Worm (Caenorhabditis elegans) whole organism, midembryonic: ENCODE measurements around the gene C49A9.1.
A peak's percentile ranks its signal among the peaks of the same experiment; 100 is the strongest.

ENCODE experiments used
- T22C8.4 ChIP-seq: fragments of 200-800 bp; sonication (Bioruptor generic); IDR thresholded peaks from 2 replicates; pipeline ENCODE4 v1.3.6; 2022; ENCODE audit warnings: missing genetic modification characterization, missing compliant biosample characterization
- cog-1 ChIP-seq: sonication (generic microtip); optimal IDR thresholded peaks from 2 replicates; lab custom pipeline; 2016; ENCODE audit warnings: missing genetic modification characterization, missing compliant biosample characterization
- flt-1 ChIP-seq: fragments of 200-800 bp; sonication (Bioruptor generic); IDR thresholded peaks from 2 replicates; pipeline ENCODE4 v1.3.6; 2022; ENCODE audit warnings: missing genetic modification characterization, missing compliant biosample characterization
- klf-2 ChIP-seq: fragments of 200-800 bp; sonication (Bioruptor generic); conservative IDR thresholded peaks from 2 replicates; pipeline ENCODE4 v1.3.6; 2022; ENCODE audit warnings: missing genetic modification reagents, missing genetic modification characterization, missing compliant biosample characterization
- med-1 ChIP-seq: sonication (generic microtip); optimal IDR thresholded peaks from 2 replicates; lab custom pipeline; 2017; ENCODE audit warnings: missing genetic modification characterization, mild to moderate bottlenecking, missing compliant biosample characterization, antibody characterized with exemption, missing genetic modification reagents; ENCODE audit not compliant: insufficient read depth
- ref-1 ChIP-seq: fragments of 200-800 bp; sonication (Bioruptor generic); conservative IDR thresholded peaks from 2 replicates; pipeline ENCODE4 v1.3.6; 2022; ENCODE audit warnings: missing genetic modification reagents, missing genetic modification characterization, missing compliant biosample characterization
- tab-1 ChIP-seq: fragments of 200-800 bp; sonication (Bioruptor generic); IDR thresholded peaks from 2 replicates; pipeline ENCODE4 v1.3.6; 2022; ENCODE audit warnings: missing genetic modification characterization, missing compliant biosample characterization
- ztf-23 ChIP-seq: fragments of 200-800 bp; sonication (Bioruptor generic); IDR thresholded peaks from 2 replicates; pipeline ENCODE4 v1.3.6; 2022; ENCODE audit warnings: missing genetic modification reagents, missing genetic modification characterization, missing compliant biosample characterization
- ztf-29 ChIP-seq: fragments of 200-800 bp; sonication (Bioruptor generic); IDR thresholded peaks from 2 replicates; pipeline ENCODE4 v1.3.6; 2022; ENCODE audit warnings: missing genetic modification reagents, missing genetic modification characterization, missing compliant biosample characterization

C49A9.1 gene

DNA sequence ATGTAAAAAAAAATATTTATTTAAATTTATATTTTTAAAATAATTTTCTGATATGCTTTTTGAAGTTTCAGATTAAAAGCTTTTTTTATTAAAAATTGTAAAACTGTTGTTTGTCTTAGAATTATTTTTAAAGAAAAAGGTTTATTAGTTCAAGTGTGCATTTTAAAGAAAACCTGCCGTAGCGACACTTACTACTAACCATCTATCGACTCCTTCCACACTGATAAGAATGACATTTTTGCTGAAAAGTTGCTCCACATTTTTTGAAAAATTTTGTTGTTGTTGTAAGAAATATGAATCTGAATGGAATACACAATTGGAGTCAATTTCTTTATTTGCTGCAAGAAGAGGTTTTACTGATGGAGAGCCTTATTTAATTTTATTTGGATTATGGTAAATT, at the start of gene C49A9.1:
Gene C49A9.1, plus strand, starts transcription at position 217 of the 400 bp plus-strand sequence.
- TF ChIP-seq T22C8.4 (GFP tag; lab: Robert Waterston, UW) = no peak
- TF ChIP-seq ztf-29 (GFP tag; lab: Robert Waterston, UW) = no peak
- TF ChIP-seq cog-1 (tag; lab: Kevin White, UChicago) = no peak
- no peak for TF ChIP-seq tab-1 (GFP tag; lab: Robert Waterston, UW)
- TF ChIP-seq ref-1 (GFP tag; lab: Robert Waterston, UW) = no peak
- TF ChIP-seq ztf-23 (GFP tag; lab: Robert Waterston, UW) = no peak
- TF ChIP-seq klf-2 = no peak
- TF ChIP-seq med-1 (GFP tag; lab: Kevin White, UChicago) = no peak
- no peak for TF ChIP-seq flt-1

DNA sequence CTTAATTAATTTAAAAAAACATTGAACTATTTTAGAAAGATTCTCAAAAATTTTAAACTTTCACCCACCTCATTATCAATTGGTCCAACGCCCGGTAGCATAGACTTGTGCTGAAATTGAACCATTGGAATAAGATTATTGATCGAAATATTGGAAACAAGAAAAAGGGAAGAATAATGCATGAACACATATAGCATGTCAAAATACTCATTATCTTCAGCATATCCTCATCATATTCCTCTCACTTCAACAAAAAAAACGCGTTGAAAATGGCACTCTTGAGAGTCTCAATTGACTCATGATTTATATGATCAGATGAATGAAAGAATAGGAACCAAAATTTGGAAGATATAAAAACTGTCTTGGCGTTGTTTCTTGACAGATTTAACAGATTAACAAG, 44.2 kb upstream of the C49A9.1 start, which contains the start of gene unc-77:
Gene unc-77, minus strand, starts transcription at position 101 of the 400 bp plus-strand sequence.
- no peak for TF ChIP-seq ztf-29 (GFP tag; lab: Robert Waterston, UW)
- TF ChIP-seq cog-1 (tag; lab: Kevin White, UChicago) = no peak
- TF ChIP-seq T22C8.4 (GFP tag; lab: Robert Waterston, UW) = no peak
- no peak for TF ChIP-seq tab-1 (GFP tag; lab: Robert Waterston, UW)
- TF ChIP-seq ref-1 (GFP tag; lab: Robert Waterston, UW) = no peak
- TF ChIP-seq klf-2 = no peak
- TF ChIP-seq ztf-23 (GFP tag; lab: Robert Waterston, UW) = no peak
- no peak for TF ChIP-seq flt-1
- TF ChIP-seq med-1 (GFP tag; lab: Kevin White, UChicago) = no peak

DNA sequence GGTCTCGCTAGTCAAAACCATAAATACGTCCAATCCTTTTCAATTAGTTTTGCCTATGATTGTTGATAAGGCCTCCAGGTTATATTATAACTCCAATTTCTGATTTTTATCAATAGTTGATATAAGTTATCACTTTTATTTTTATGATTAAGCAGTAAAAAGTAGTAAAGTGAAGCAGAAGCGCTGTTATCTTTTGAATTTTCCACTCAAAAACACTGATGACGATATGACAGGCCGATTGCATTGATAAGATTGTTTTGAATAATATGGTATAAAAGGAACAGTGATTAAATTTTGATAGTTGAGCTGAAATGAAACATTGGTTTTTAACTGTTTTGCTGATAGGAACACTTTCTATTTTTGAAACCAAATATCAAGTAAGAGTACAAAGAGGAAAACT, 42.4 kb upstream of the C49A9.1 start, which contains the start of gene asp-9:
Gene asp-9, plus strand, starts transcription at position 312 of the 400 bp plus-strand sequence.
- TF ChIP-seq cog-1 (tag; lab: Kevin White, UChicago) = no peak

- no peak for TF ChIP-seq med-1 (GFP tag; lab: Kevin White, UChicago)
- no peak for TF ChIP-seq ztf-23 (GFP tag; lab: Robert Waterston, UW)
Measured at ce11 chrIV:6187160-6187559, 40.8 kb upstream of the C49A9.1 start.

DNA sequence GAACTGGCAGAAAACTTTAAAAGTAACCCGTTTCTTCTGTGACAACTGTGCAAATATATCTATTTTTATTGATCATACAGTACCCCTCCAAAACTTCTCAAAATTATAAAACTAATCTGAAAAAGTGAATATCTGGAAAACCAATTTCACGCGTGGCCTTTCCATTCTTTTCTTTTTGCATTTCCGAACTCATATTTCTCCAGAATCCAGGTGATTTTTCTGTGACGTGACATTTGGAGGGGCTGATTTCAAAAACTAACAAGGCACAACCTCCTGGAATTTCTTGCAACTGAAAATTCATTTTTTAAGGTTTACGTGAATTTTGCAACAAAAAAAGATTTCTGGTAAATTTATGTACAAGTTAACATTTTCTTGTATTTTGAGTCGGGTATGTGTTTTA, 27.7 kb upstream of the C49A9.1 start:
- TF ChIP-seq ztf-23 (GFP tag; lab: Robert Waterston, UW) (no peak), cog-1 (tag; lab: Kevin White, UChicago) (no peak), med-1 (GFP tag; lab: Kevin White, UChicago) (no peak), tab-1 (GFP tag; lab: Robert Waterston, UW) (no peak), ztf-29 (GFP tag; lab: Robert Waterston, UW) (no peak), T22C8.4 (GFP tag; lab: Robert Waterston, UW) (no peak), flt-1 (no peak), klf-2 (no peak), ref-1 (GFP tag; lab: Robert Waterston, UW) (no peak)

DNA sequence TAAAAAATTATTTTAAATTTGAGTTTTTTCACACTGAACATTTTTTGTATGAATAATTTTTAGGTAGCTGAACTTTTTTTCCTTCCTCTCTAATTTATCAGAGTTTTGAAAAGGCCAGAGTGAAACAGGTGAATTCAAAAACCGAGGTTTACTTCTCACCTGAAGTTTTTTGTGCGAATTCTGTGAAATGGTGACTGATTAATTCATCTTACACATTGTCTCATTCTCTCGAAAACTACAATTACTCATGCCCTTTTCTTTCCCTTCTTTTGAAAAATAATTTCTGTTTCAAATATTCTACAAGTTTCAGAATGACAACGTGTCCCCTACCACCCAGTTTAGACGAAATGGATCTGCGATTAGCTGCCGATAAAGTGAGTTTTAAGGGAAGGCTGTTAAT, 26.2 kb upstream of the C49A9.1 start, which contains the start of gene tkr-2:
Gene tkr-2, plus strand, starts transcription at position 301 of the 400 bp plus-strand sequence.
- no peak for TF ChIP-seq cog-1 (tag; lab: Kevin White, UChicago)
- no peak for TF ChIP-seq flt-1
- TF ChIP-seq klf-2 = no peak
- no peak for TF ChIP-seq tab-1 (GFP tag; lab: Robert Waterston, UW)
- TF ChIP-seq ztf-29 (GFP tag; lab: Robert Waterston, UW) = no peak
- TF ChIP-seq T22C8.4 (GFP tag; lab: Robert Waterston, UW) = no peak
- no peak for TF ChIP-seq ref-1 (GFP tag; lab: Robert Waterston, UW)
- no peak for TF ChIP-seq med-1 (GFP tag; lab: Kevin White, UChicago)
- no peak for TF ChIP-seq ztf-23 (GFP tag; lab: Robert Waterston, UW)

DNA sequence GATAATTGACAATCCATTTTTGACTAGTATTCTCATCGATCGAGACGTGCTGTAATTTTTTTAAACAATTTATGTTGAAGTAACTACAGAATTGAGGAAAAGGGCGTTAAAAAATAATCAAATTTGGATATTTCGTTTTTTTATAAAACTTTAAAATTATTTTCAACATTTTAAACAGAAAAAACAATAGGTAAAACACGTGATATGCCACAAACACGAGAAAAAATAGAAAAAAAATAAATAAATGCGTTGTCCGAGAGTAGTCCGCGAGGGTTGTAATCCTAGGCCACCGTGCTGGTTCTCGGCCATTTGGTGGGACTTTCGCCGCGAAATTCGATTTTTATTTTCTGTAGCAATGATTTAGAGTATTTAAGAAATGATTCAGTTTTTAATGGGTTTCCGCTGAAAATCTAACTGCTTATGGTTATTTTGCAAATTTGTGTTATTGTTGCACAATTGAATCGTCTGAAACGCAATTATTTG, 21.7 kb upstream of the C49A9.1 start, which contains the start of gene C49A9.10:
Gene C49A9.10, minus strand, starts transcription at position 51 of the 483 bp plus-strand sequence.
- TF ChIP-seq T22C8.4 (GFP tag; lab: Robert Waterston, UW) (no peak), med-1 (GFP tag; lab: Kevin White, UChicago) (no peak), klf-2 (peak; percentile 73), cog-1 (tag; lab: Kevin White, UChicago) (peak; percentile 20), ztf-23 (GFP tag; lab: Robert Waterston, UW) (peak; percentile 77), ztf-29 (GFP tag; lab: Robert Waterston, UW) (no peak), flt-1 (peak; percentile 85), ref-1 (GFP tag; lab: Robert Waterston, UW) (no peak), tab-1 (GFP tag; lab: Robert Waterston, UW) (no peak)

- TF ChIP-seq T22C8.4 (GFP tag; lab: Robert Waterston, UW) = no peak
- no peak for TF ChIP-seq ref-1 (GFP tag; lab: Robert Waterston, UW)
- no peak for TF ChIP-seq cog-1 (tag; lab: Kevin White, UChicago)
- no peak for TF ChIP-seq med-1 (GFP tag; lab: Kevin White, UChicago)
- no peak for TF ChIP-seq flt-1
- no peak for TF ChIP-seq ztf-29 (GFP tag; lab: Robert Waterston, UW)
- no peak for TF ChIP-seq klf-2
- no peak for TF ChIP-seq tab-1 (GFP tag; lab: Robert Waterston, UW)
- TF ChIP-seq ztf-23 (GFP tag; lab: Robert Waterston, UW) = no peak
Measured at ce11 chrIV:6209337-6209736, 18.7 kb upstream of the C49A9.1 start.

DNA sequence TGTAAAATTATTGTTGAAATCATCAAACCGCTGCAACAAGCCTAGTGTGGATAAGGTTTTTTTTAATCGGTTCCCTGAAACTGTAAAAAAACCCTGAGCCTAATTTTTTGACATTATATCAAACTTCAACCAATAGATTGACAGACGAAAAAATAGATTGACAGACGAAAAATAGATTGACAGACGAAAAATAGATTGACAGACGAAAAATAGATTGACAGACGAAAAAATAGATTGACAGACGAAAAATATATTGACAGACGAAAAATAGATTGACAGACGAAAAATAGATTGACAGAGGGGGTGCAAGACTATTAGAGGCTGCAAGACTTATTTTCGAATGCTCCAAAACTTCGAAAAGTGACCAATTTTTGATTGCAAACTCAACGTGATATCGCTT, 18.0 kb upstream of the C49A9.1 start:
- peak; percentile 49; the same call in 1 of the 2 replicates for TF ChIP-seq ref-1 (GFP tag; lab: Robert Waterston, UW)
- 0 out of 2 replicates have a peak, but pooled peaks have one; percentile 8 for TF ChIP-seq klf-2

- TF ChIP-seq med-1 (GFP tag; lab: Kevin White, UChicago) (no peak), klf-2 (no peak), ref-1 (GFP tag; lab: Robert Waterston, UW) (no peak), tab-1 (GFP tag; lab: Robert Waterston, UW) (no peak), ztf-23 (GFP tag; lab: Robert Waterston, UW) (no peak), T22C8.4 (GFP tag; lab: Robert Waterston, UW) (no peak), ztf-29 (GFP tag; lab: Robert Waterston, UW) (no peak), flt-1 (no peak), cog-1 (tag; lab: Kevin White, UChicago) (no peak)
Measured at ce11 chrIV:6210574-6210973, 17.4 kb upstream of the C49A9.1 start, which contains the start of the genes ugt-24 and C49A9.6. ugt-24 (minus strand) TSS chrIV:6210720. C49A9.6 (plus strand) TSS chrIV:6210936.
